Worm (Caenorhabditis elegans) whole organism, L4/young adult: ENCODE results near the gene B0244.9.

ENCODE experiments used
- W03F9.2 ChIP-seq: fragments of 150-350 bp; optimal IDR thresholded peaks from 2 replicates; lab custom pipeline; 2014; ENCODE audit warnings: missing biosample characterization, missing genetic modification characterization
- dao-5 ChIP-seq: sonication (generic microtip); optimal IDR thresholded peaks from 2 replicates; lab custom pipeline; 2016; ENCODE audit warnings: missing genotype, missing genetic modification characterization, moderate library complexity, missing compliant biosample characterization
- him-1 ChIP-seq: sonication (generic microtip); optimal IDR thresholded peaks from 2 replicates; lab custom pipeline; 2016; ENCODE audit warnings: missing genotype, missing genetic modification reagents, missing genetic modification characterization, missing compliant biosample characterization

ce11 chrIII:5721488-5721887, 9.3 kb downstream of the B0244.9 start:
- TF ChIP-seq dao-5 (tag; lab: Kevin White, UChicago) (no peak), W03F9.2 (tag; lab: Kevin White, UChicago) (no peak), him-1 (no peak)
